Worm (Caenorhabditis elegans) whole organism, mixed stage, embryonic: ENCODE data around the gene spp-2.
"Not testable (repeated sequence)": the region's sequence is repeated elsewhere in the genome, so short reads cannot be mapped to it uniquely, and the experiment has no call there.

Experiments
- bed-3 ChIP-seq: fragments of 200-800 bp; sonication (Bioruptor generic); optimal IDR thresholded peaks from 3 replicates; lab custom pipeline; 2018; ENCODE audit warnings: mild to moderate bottlenecking, missing genetic modification characterization, moderate library complexity, missing compliant biosample characterization
- blmp-1 ChIP-seq: fragments of 150-350 bp; optimal IDR thresholded peaks from 2 replicates; lab custom pipeline; 2014; ENCODE audit warnings: missing biosample characterization, missing genetic modification characterization
- ceh-39 ChIP-seq: fragments of 150-350 bp; optimal IDR thresholded peaks from 2 replicates; lab custom pipeline; 2014; ENCODE audit warnings: missing biosample characterization, missing genetic modification characterization
- ceh-43 ChIP-seq: fragments of 200-800 bp; sonication (Bioruptor generic); optimal IDR thresholded peaks from 2 replicates; lab custom pipeline; 2018; ENCODE audit warnings: mild to moderate bottlenecking, missing genetic modification characterization, moderate library complexity, missing compliant biosample characterization
- ceh-83 ChIP-seq: fragments of 200-800 bp; sonication (Bioruptor generic); optimal IDR thresholded peaks from 2 replicates; lab custom pipeline; 2018; ENCODE audit warnings: mild to moderate bottlenecking, missing genetic modification characterization, missing compliant biosample characterization
- ces-1 ChIP-seq: fragments of 150-350 bp; optimal IDR thresholded peaks from 2 replicates; lab custom pipeline; 2014; ENCODE audit warnings: missing biosample characterization, missing genetic modification reagents, missing genetic modification characterization
- cnd-1 ChIP-seq: fragments of 200-800 bp; sonication (Bioruptor generic); optimal IDR thresholded peaks from 2 replicates; lab custom pipeline; 2018; ENCODE audit warnings: mild to moderate bottlenecking, missing genetic modification characterization, missing compliant biosample characterization
- elt-1 ChIP-seq: sonication (generic microtip); optimal IDR thresholded peaks from 2 replicates; lab custom pipeline; 2017; ENCODE audit warnings: missing genetic modification characterization, mild to moderate bottlenecking, missing compliant biosample characterization, antibody characterized with exemption, moderate library complexity, borderline replicate concordance; ENCODE audit not compliant: insufficient read depth
- elt-3 ChIP-seq: fragments of 150-350 bp; optimal IDR thresholded peaks from 2 replicates; lab custom pipeline; 2014; ENCODE audit warnings: missing biosample characterization, missing genetic modification characterization
- flh-1 ChIP-seq: fragments of 200-800 bp; sonication (Bioruptor generic); optimal IDR thresholded peaks from 2 replicates; lab custom pipeline; 2018; ENCODE audit warnings: mild to moderate bottlenecking, missing genetic modification characterization, moderate library complexity, missing compliant biosample characterization
- ham-2 ChIP-seq: fragments of 200-800 bp; sonication (Bioruptor generic); optimal IDR thresholded peaks from 2 replicates; lab custom pipeline; 2018; ENCODE audit warnings: mild to moderate bottlenecking, missing genetic modification characterization, missing compliant biosample characterization
- hlh-1 ChIP-seq: fragments of 150-350 bp; optimal IDR thresholded peaks from 2 replicates; lab custom pipeline; 2014; ENCODE audit warnings: missing biosample characterization, missing genetic modification reagents, missing genetic modification characterization
- lin-32 ChIP-seq: fragments of 200-800 bp; sonication (Bioruptor generic); optimal IDR thresholded peaks from 2 replicates; lab custom pipeline; 2018; ENCODE audit warnings: mild to moderate bottlenecking, missing genetic modification characterization, missing compliant biosample characterization
- lsy-2 ChIP-seq: fragments of 150-350 bp; optimal IDR thresholded peaks from 2 replicates; lab custom pipeline; 2014; ENCODE audit warnings: missing biosample characterization, missing genetic modification characterization
- mab-5 ChIP-seq: fragments of 150-350 bp; optimal IDR thresholded peaks from 2 replicates; lab custom pipeline; 2014; ENCODE audit warnings: missing biosample characterization, missing genetic modification characterization
- mep-1 ChIP-seq: fragments of 150-350 bp; optimal IDR thresholded peaks from 2 replicates; lab custom pipeline; 2017; ENCODE audit warnings: missing biosample characterization, missing genetic modification reagents, missing genetic modification characterization, inconsistent platforms
- mls-2 ChIP-seq: sonication (generic microtip); optimal IDR thresholded peaks from 2 replicates; lab custom pipeline; 2016; ENCODE audit warnings: mild to moderate bottlenecking, missing genetic modification characterization, moderate library complexity, missing compliant biosample characterization
- nhr-12 ChIP-seq: fragments of 150-350 bp; optimal IDR thresholded peaks from 2 replicates; lab custom pipeline; 2014; ENCODE audit warnings: missing biosample characterization, missing genetic modification characterization
- nhr-2 ChIP-seq: fragments of 150-350 bp; optimal IDR thresholded peaks from 2 replicates; lab custom pipeline; 2014; ENCODE audit warnings: missing biosample characterization, missing genetic modification characterization
- nhr-237 ChIP-seq: fragments of 150-350 bp; optimal IDR thresholded peaks from 2 replicates; lab custom pipeline; 2014; ENCODE audit warnings: missing biosample characterization, missing genetic modification characterization
- nhr-28 ChIP-seq: fragments of 150-350 bp; optimal IDR thresholded peaks from 2 replicates; lab custom pipeline; 2014; ENCODE audit warnings: missing biosample characterization, missing genetic modification characterization
- nhr-76 ChIP-seq: sonication (generic microtip); optimal IDR thresholded peaks from 2 replicates; lab custom pipeline; 2017; ENCODE audit warnings: missing biosample characterization, missing genetic modification characterization
- pha-4 ChIP-seq: fragments of 150-350 bp; optimal IDR thresholded peaks from 2 replicates; lab custom pipeline; 2018; ENCODE audit warnings: missing biosample characterization, missing genetic modification reagents, missing genetic modification characterization
- sem-2 ChIP-seq: fragments of 200-800 bp; sonication (Bioruptor generic); optimal IDR thresholded peaks from 2 replicates; lab custom pipeline; 2018; ENCODE audit warnings: mild to moderate bottlenecking, missing genetic modification characterization, missing compliant biosample characterization
- snpc-4 ChIP-seq: fragments of 150-350 bp; optimal IDR thresholded peaks from 2 replicates; lab custom pipeline; 2014; ENCODE audit warnings: missing biosample characterization, missing genetic modification characterization
- sptf-1 ChIP-seq: sonication (generic microtip); optimal IDR thresholded peaks from 2 replicates; lab custom pipeline; 2017; ENCODE audit warnings: mild to moderate bottlenecking, missing genetic modification characterization, moderate library complexity, missing compliant biosample characterization
- tbx-8 ChIP-seq: fragments of 200-800 bp; sonication (Bioruptor generic); optimal IDR thresholded peaks from 2 replicates; lab custom pipeline; 2018; ENCODE audit warnings: mild to moderate bottlenecking, missing genetic modification characterization, moderate library complexity, missing compliant biosample characterization
- unc-39 ChIP-seq: fragments of 150-350 bp; optimal IDR thresholded peaks from 2 replicates; lab custom pipeline; 2014; ENCODE audit warnings: missing biosample characterization, missing genetic modification characterization
- unc-62 ChIP-seq: fragments of 150-350 bp; optimal IDR thresholded peaks from 2 replicates; lab custom pipeline; 2014; ENCODE audit warnings: missing biosample characterization, missing genetic modification reagents, missing genetic modification characterization
- zip-8 ChIP-seq: fragments of 150-350 bp; optimal IDR thresholded peaks from 2 replicates; lab custom pipeline; 2014; ENCODE audit warnings: missing biosample characterization, missing genetic modification characterization
- ztf-11 ChIP-seq: fragments of 150-350 bp; optimal IDR thresholded peaks from 2 replicates; lab custom pipeline; 2014; ENCODE audit warnings: missing biosample characterization, missing genetic modification characterization

The spp-2 gene

DNA sequence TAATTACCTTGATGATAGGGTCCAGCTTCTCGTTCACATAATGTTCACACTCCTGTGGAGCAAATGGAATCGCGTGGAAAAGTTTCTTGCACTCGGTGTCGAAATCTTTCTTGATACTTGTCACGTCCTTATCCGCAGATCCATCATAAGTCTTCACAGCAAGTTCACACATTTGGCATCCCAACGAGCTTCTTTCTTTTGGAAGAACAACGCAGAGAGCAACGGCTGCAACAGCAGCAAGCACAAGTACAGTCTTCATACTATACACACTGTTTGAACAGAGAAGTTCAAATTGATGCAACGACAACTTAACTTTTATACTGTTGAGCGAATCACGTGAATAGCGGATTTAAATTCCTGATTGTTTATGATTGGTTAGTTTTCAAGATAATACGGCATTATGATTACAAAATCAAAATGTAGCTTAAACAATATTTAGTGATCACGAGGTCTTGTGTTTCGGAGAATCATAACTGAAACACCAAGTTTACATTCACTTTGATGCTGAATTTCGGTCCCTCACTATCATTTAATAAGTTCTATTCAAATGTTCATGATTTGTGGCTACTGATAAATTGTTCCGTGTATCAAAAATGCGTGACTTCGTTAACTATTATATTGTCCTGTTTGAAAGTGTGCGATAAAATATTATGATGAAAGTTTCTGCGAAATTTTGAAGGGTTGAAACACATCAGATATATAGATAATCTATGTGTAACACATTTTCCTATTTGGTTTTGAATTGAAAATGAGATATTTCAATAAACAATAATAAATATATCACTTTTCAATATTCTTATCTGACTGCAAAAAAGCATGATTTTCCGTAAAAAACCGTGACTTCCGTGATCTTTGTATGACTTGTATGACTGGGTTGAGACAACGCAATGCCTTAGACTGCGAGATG is at the start of gene spp-2, which contains the start of gene spp-6:
Gene spp-2 (minus strand): TSS at position 334 of the 907 bp plus-strand sequence.
Gene spp-6 (plus strand): TSS at position 857 of the 907 bp plus-strand sequence.
- TF ChIP-seq blmp-1 (tag; lab: Kevin White, UChicago) (no peak), mls-2 (tag; lab: Kevin White, UChicago) (no peak), ztf-11 (tag; lab: Kevin White, UChicago) (no peak), nhr-237 (tag; lab: Kevin White, UChicago) (no peak), lin-32 (GFP tag; lab: Kevin White, UChicago) (no peak), unc-62 (no peak), tbx-8 (GFP tag; lab: Kevin White, UChicago) (no peak), nhr-2 (tag; lab: Kevin White, UChicago) (no peak), elt-1 (tag; lab: Kevin White, UChicago) (no peak), zip-8 (tag; lab: Kevin White, UChicago) (no peak), sptf-1 (tag; lab: Kevin White, UChicago) (no peak), flh-1 (GFP tag; lab: Kevin White, UChicago) (no peak), ceh-83 (GFP tag; lab: Kevin White, UChicago) (no peak), ceh-39 (tag; lab: Kevin White, UChicago) (no peak), hlh-1 (tag; lab: Kevin White, UChicago) (no peak)

DNA sequence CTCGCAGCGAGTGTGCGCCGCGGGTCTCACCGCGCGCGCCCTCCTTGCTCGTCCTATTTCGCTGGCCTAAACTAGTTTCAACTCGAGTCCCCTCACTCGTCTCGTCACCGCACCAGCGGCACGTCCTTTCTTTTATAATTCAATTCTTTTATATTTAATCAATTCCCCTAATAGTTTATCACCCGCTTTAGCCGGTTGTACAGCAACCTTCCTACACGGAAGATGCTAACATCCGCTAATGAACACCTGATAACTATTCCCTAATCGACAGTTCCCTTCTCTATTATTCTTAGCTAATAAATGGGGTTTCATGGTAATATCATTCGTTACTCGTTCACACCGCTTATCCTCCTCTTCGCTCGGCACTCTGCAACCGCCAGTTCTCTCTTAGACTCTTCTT is 48.6 kb upstream of the spp-2 start, which contains the start of gene C56G3.2:
Gene C56G3.2 (plus strand): TSS at position 301 of the 400 bp plus-strand sequence.
- not testable (repeated sequence) for TF ChIP-seq pha-4 (tag; lab: Kevin White, UChicago); hlh-1 (tag; lab: Kevin White, UChicago); tbx-8 (GFP tag; lab: Kevin White, UChicago)

DNA sequence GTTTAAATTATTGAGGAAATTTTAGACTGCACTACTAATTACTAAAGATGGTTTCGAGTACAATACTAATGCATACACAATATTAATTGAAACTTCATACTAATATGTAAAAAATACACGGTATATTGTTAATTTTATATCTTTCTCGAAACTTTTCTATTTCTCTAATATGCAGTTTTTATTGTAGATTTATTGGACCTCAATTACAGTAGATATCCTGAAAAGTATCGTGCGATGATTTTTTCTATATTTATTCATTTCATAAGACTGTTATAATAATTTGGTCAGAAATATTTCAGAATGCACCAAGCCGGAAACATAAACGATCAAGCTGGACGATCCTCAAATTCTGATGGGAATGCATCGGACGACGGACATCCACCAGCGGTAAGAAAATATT is 27.1 kb upstream of the spp-2 start, which contains the start of gene C07D8.5:
Gene C07D8.5 (plus strand): TSS at position 301 of the 400 bp plus-strand sequence.
- no peak for TF ChIP-seq lin-32 (GFP tag; lab: Kevin White, UChicago)
- no peak for TF ChIP-seq sem-2 (GFP tag; lab: Kevin White, UChicago)
- no peak for TF ChIP-seq blmp-1 (tag; lab: Kevin White, UChicago)
- TF ChIP-seq tbx-8 (GFP tag; lab: Kevin White, UChicago), result no peak
- no peak for TF ChIP-seq nhr-12 (tag; lab: Kevin White, UChicago)
- no peak for TF ChIP-seq elt-1 (tag; lab: Kevin White, UChicago)
- TF ChIP-seq mep-1 (tag; lab: Kevin White, UChicago), result no peak
- no peak for TF ChIP-seq bed-3 (GFP tag; lab: Kevin White, UChicago)
- no peak for TF ChIP-seq ztf-11 (tag; lab: Kevin White, UChicago)
- TF ChIP-seq unc-39 (tag; lab: Kevin White, UChicago), result no peak
- no peak for TF ChIP-seq ces-1 (GFP tag; lab: Kevin White, UChicago)
- no peak for TF ChIP-seq ceh-39 (tag; lab: Kevin White, UChicago)
- TF ChIP-seq ceh-43 (GFP tag; lab: Kevin White, UChicago), result no peak
- no peak for TF ChIP-seq ham-2 (GFP tag; lab: Kevin White, UChicago)
- no peak for TF ChIP-seq flh-1 (GFP tag; lab: Kevin White, UChicago)
- TF ChIP-seq cnd-1, result no peak
- no peak for TF ChIP-seq mls-2 (tag; lab: Kevin White, UChicago)
- no peak for TF ChIP-seq nhr-76
- TF ChIP-seq nhr-28 (tag; lab: Kevin White, UChicago), result no peak

DNA sequence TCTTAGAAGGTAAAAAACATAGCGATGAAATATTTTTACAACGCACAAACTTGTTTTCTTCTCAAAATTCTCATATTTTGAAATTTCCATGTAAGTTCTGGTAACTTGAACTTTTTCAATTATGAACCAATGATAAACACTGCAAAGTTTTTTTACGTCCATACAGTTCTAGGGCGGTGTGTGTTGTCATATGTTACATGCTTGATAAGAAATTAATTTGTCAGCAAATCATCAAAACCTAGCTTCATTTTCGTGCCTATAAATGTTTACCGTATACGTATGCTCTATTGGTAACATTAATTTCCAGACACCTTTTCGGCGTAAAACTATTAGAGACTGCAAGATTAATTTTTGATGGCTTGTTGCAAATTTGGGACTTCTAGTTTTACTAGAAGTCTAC is 26.6 kb upstream of the spp-2 start:
- no peak for TF ChIP-seq nhr-76
- no peak for TF ChIP-seq snpc-4 (tag; lab: Kevin White, UChicago)
- TF ChIP-seq unc-39 (tag; lab: Kevin White, UChicago), result no peak
- TF ChIP-seq nhr-12 (tag; lab: Kevin White, UChicago), result no peak
- no peak for TF ChIP-seq nhr-2 (tag; lab: Kevin White, UChicago)
- TF ChIP-seq ces-1 (GFP tag; lab: Kevin White, UChicago), result no peak
- no peak for TF ChIP-seq blmp-1 (tag; lab: Kevin White, UChicago)
- no peak for TF ChIP-seq hlh-1 (tag; lab: Kevin White, UChicago)
- TF ChIP-seq ztf-11 (tag; lab: Kevin White, UChicago), result no peak
- no peak for TF ChIP-seq mab-5 (tag; lab: Kevin White, UChicago)
- no peak for TF ChIP-seq lsy-2 (tag; lab: Kevin White, UChicago)
- TF ChIP-seq sem-2 (GFP tag; lab: Kevin White, UChicago), result no peak
- TF ChIP-seq pha-4 (tag; lab: Kevin White, UChicago), result no peak
- no peak for TF ChIP-seq bed-3 (GFP tag; lab: Kevin White, UChicago)
- TF ChIP-seq elt-3 (tag; lab: Kevin White, UChicago), result no peak
- no peak for TF ChIP-seq ceh-39 (tag; lab: Kevin White, UChicago)
- TF ChIP-seq ceh-83 (GFP tag; lab: Kevin White, UChicago), result no peak
- TF ChIP-seq nhr-237 (tag; lab: Kevin White, UChicago), result no peak
